Fruit fly (Drosophila melanogaster) whole organism: Measurements from ENCODE around the gene Drak.
A peak's percentile ranks its signal among the peaks of the same experiment; 100 is the strongest.

Source experiments
- CG8478 ChIP-seq: fragments of >200 bp; optimal IDR thresholded peaks from 2 replicates; lab custom pipeline; 2018; ENCODE audit warnings: inconsistent platforms
- Dll ChIP-seq: fragments of >200 bp; optimal IDR thresholded peaks from 2 replicates; lab custom pipeline; 2017
- EcR ChIP-seq, 2 experiments: fragments of >200 bp; optimal IDR thresholded peaks; 2 replicates each; lab custom pipeline; 2017; ENCODE audit warnings: missing biosample characterization in 2 of 2, missing genetic modification characterization in 2 of 2, missing genetic modification reagents in 2 of 2
- pan ChIP-seq: fragments of >200 bp; optimal IDR thresholded peaks from 2 replicates; lab custom pipeline; 2017
- psq ChIP-seq: fragments of >200 bp; optimal IDR thresholded peaks from 2 replicates; lab custom pipeline; 2017
- usp ChIP-seq: fragments of >200 bp; optimal IDR thresholded peaks from 2 replicates; lab custom pipeline; 2017; ENCODE audit warnings: missing biosample characterization, missing genetic modification characterization, mixed read lengths

Drak gene

dm6 chrX:11546941-11547340, 54.0 kb downstream of the Drak start:
- TF ChIP-seq CG8478: no peak

- TF ChIP-seq EcR (GFP tag; optimal IDR thresholded peaks at IDR 0.05; lab: Kevin White, UChicago): no peak
- TF ChIP-seq usp: no peak
- no peak for TF ChIP-seq Dll (lab: Kevin White, UChicago)
- no peak for TF ChIP-seq psq (lab: Kevin White, UChicago)
- TF ChIP-seq pan: no peak
- no peak for TF ChIP-seq CG8478
These were observed 55.8 kb downstream of the Drak start for dm6 chrX:11548701-11549100.

- no peak for TF ChIP-seq EcR (GFP tag; optimal IDR thresholded peaks at IDR 0.05; lab: Kevin White, UChicago)
- no peak for TF ChIP-seq pan
- TF ChIP-seq psq (lab: Kevin White, UChicago): no peak
- TF ChIP-seq usp: no peak
- TF ChIP-seq Dll (lab: Kevin White, UChicago): no peak
- TF ChIP-seq CG8478: no peak
These were observed 57.1 kb downstream of the Drak start for dm6 chrX:11550078-11550477.

dm6 chrX:11555070-11555469, 62.1 kb downstream of the Drak start:
- no peak for TF ChIP-seq CG8478
- no peak for TF ChIP-seq psq (lab: Kevin White, UChicago)
- TF ChIP-seq pan: no peak
- TF ChIP-seq Dll (lab: Kevin White, UChicago): no peak
- no peak for TF ChIP-seq EcR (GFP tag; optimal IDR thresholded peaks at IDR 0.05; lab: Kevin White, UChicago)
- no peak for TF ChIP-seq usp

dm6 chrX:11556774-11557173, 63.8 kb downstream of the Drak start:
- TF ChIP-seq EcR (GFP tag; optimal IDR thresholded peaks at IDR 0.05; lab: Kevin White, UChicago): no peak

dm6 chrX:11558389-11558908, 65.5 kb downstream of the Drak start, which contains the start of gene CG1572:
Gene CG1572, minus strand, starts transcription at chrX:11558654.
- TF ChIP-seq pan: peak; percentile 90
- no peak for TF ChIP-seq psq (lab: Kevin White, UChicago)
- no peak for TF ChIP-seq usp
- no peak for TF ChIP-seq EcR (GFP tag; optimal IDR thresholded peaks at IDR 0.05; lab: Kevin White, UChicago)
- no peak for TF ChIP-seq Dll (lab: Kevin White, UChicago)

- no peak for TF ChIP-seq EcR (GFP tag; optimal IDR thresholded peaks at IDR 0.05; lab: Kevin White, UChicago)
- TF ChIP-seq pan: peak; percentile 73
These were observed 67.1 kb downstream of the Drak start for dm6 chrX:11559728-11560724.

- no peak for TF ChIP-seq EcR (GFP tag; optimal IDR thresholded peaks at IDR 0.05; lab: Kevin White, UChicago)
- no peak for TF ChIP-seq CG8478
- no peak for TF ChIP-seq pan
- no peak for TF ChIP-seq usp
- no peak for TF ChIP-seq psq (lab: Kevin White, UChicago)
- TF ChIP-seq Dll (lab: Kevin White, UChicago): no peak
These were observed 68.6 kb downstream of the Drak start, which contains the start of gene PGRP-SA for dm6 chrX:11561450-11562040. Gene PGRP-SA, plus strand, starts transcription at chrX:11561643.

- TF ChIP-seq usp (no peak), pan (no peak), psq (lab: Kevin White, UChicago) (no peak), CG8478 (no peak), Dll (lab: Kevin White, UChicago) (no peak), EcR (GFP tag; optimal IDR thresholded peaks at IDR 0.05; lab: Kevin White, UChicago) (no peak)
These were observed 77.2 kb downstream of the Drak start, which contains the start of the genes Polr2A and CG11699 for dm6 chrX:11569956-11570695. Gene Polr2A, minus strand, starts transcription at chrX:11570326. Gene CG11699, plus strand, starts transcription at chrX:11570621.

dm6 chrX:11572270-11572914, 79.5 kb downstream of the Drak start, which contains the start of the genes Kmn1 and Reepl1:
Gene Kmn1, minus strand, starts transcription at chrX:11572442.
Gene Reepl1, plus strand, starts transcription at chrX:11572707.
- no peak for TF ChIP-seq usp
- TF ChIP-seq Dll (lab: Kevin White, UChicago): no peak
- no peak for TF ChIP-seq psq (lab: Kevin White, UChicago)
- TF ChIP-seq CG8478: no peak
- no peak for TF ChIP-seq EcR (GFP tag; optimal IDR thresholded peaks at IDR 0.05; lab: Kevin White, UChicago)
- TF ChIP-seq pan: no peak

- TF ChIP-seq usp (no peak), Dll (lab: Kevin White, UChicago) (no peak)
These were observed 80.6 kb downstream of the Drak start, which contains the start of gene CG11696 for dm6 chrX:11573529-11573928. Gene CG11696, plus strand, starts transcription at chrX:11573731.

- no peak for TF ChIP-seq usp
- TF ChIP-seq EcR (GFP tag; optimal IDR thresholded peaks at IDR 0.05; lab: Kevin White, UChicago): no peak
- no peak for TF ChIP-seq psq (lab: Kevin White, UChicago)
- no peak for TF ChIP-seq CG8478
- TF ChIP-seq pan: no peak
- TF ChIP-seq Dll (lab: Kevin White, UChicago): no peak
These were observed 83.6 kb downstream of the Drak start, which contains the start of gene CG11695 for dm6 chrX:11576540-11576939. Gene CG11695, plus strand, starts transcription at chrX:11576883.
